Fruit fly (Drosophila melanogaster): ENCODE measurements around the gene CG34367.

Gene CG34367

dm6 chr2L:10303786-10304185, 49.9 kb downstream of the CG34367 start, which contains the start of gene nmd (continued):
- TF ChIP-seq CG13287 (GFP tag; IDR thresholded peaks at IDR 0.05; ENCODE audit: partially characterized antibody) (peak; percentile 53), hkb (optimal IDR thresholded peaks at IDR 0.05) (no peak), hkb (GFP tag; IDR thresholded peaks at IDR 0.05) (no peak), D19A (tag; optimal IDR thresholded peaks at IDR 0.05) (no peak), CG18476 (GFP tag; optimal IDR thresholded peaks at IDR 0.05) (no peak), CG15269 (tag; optimal IDR thresholded peaks at IDR 0.05) (peak; percentile 6), PHDP (tag; optimal IDR thresholded peaks at IDR 0.05) (no peak), crc (GFP tag; optimal IDR thresholded peaks at IDR 0.05) (no peak), tup (GFP tag; optimal IDR thresholded peaks at IDR 0.05) (no peak), Fer1 (GFP tag; optimal IDR thresholded peaks at IDR 0.05) (peak; percentile 50), ERR (GFP tag; optimal IDR thresholded peaks at IDR 0.05) (no peak), ab (GFP tag; optimal IDR thresholded peaks at IDR 0.05) (no peak), CG11696 (GFP tag; IDR thresholded peaks at IDR 0.05) (no peak), repo (GFP tag; optimal IDR thresholded peaks at IDR 0.05) (no peak), hb (GFP tag; IDR thresholded peaks at IDR 0.05; ENCODE audit: partially characterized antibody) (no peak), phol (tag; optimal IDR thresholded peaks at IDR 0.05) (peak; percentile 21), CG8478 (optimal IDR thresholded peaks at IDR 0.05) (no peak), CG12104 (GFP tag; optimal IDR thresholded peaks at IDR 0.05) (no peak), Gug (GFP tag; IDR thresholded peaks at IDR 0.05) (no peak), sr (GFP tag; IDR thresholded peaks at IDR 0.05) (no peak), Lpt (GFP tag; optimal IDR thresholded peaks at IDR 0.05) (no peak), Trl (optimal IDR thresholded peaks at IDR 0.05) (no peak), Trl (GFP tag; optimal IDR thresholded peaks at IDR 0.05) (no peak), dysf (GFP tag; IDR thresholded peaks at IDR 0.05) (no peak), NC2β (GFP tag; optimal IDR thresholded peaks at IDR 0.05) (peak; percentile 16), fd96Cb (tag; optimal IDR thresholded peaks at IDR 0.05) (no peak), CG13775 (GFP tag; optimal IDR thresholded peaks at IDR 0.05) (no peak), CG2199 (GFP tag; IDR thresholded peaks at IDR 0.05) (no peak), grau (tag; optimal IDR thresholded peaks at IDR 0.05) (peak; percentile 6), az2 (GFP tag; optimal IDR thresholded peaks at IDR 0.05) (no peak), Ets65A (GFP tag) (peak; percentile 60), ssp (GFP tag; IDR thresholded peaks at IDR 0.05) (no peak), CG9797 (GFP tag; optimal IDR thresholded peaks at IDR 0.05) (peak; percentile 71), CG6175 (GFP tag; IDR thresholded peaks at IDR 0.05) (no peak), nerfin-1 (tag; optimal IDR thresholded peaks at IDR 0.05) (no peak), CG15479 (GFP tag; optimal IDR thresholded peaks at IDR 0.05) (no peak), CG16863 (GFP tag; optimal IDR thresholded peaks at IDR 0.05) (no peak), Hr51 (GFP tag; optimal IDR thresholded peaks at IDR 0.05) (peak in 1 of 2 experiments; percentile 24), CG13894 (tag; optimal IDR thresholded peaks at IDR 0.05) (peak; percentile 26), Bteb2 (GFP tag; optimal IDR thresholded peaks at IDR 0.05) (no peak), CG18619 (GFP tag; optimal IDR thresholded peaks at IDR 0.05) (no peak), gcm (GFP tag; optimal IDR thresholded peaks at IDR 0.05) (no peak), CG12219 (GFP tag; optimal IDR thresholded peaks at IDR 0.05) (no peak), pfk (GFP tag; optimal IDR thresholded peaks at IDR 0.05) (peak; percentile 95), CG6272 (GFP tag; IDR thresholded peaks at IDR 0.05) (no peak), CG12299 (tag; optimal IDR thresholded peaks at IDR 0.05) (no peak), pb (GFP tag; optimal IDR thresholded peaks at IDR 0.05) (no peak), danr (GFP tag; IDR thresholded peaks at IDR 0.05) (no peak), kni (GFP tag; optimal IDR thresholded peaks at IDR 0.05) (no peak), eve (GFP tag; optimal IDR thresholded peaks at IDR 0.05) (no peak), otp (GFP tag; IDR thresholded peaks at IDR 0.05) (no peak), row (GFP tag; IDR thresholded peaks at IDR 0.05) (peak; percentile 81), p53 (GFP tag; optimal IDR thresholded peaks at IDR 0.05) (peak; percentile 36), CG15011 (GFP tag; optimal IDR thresholded peaks at IDR 0.05) (no peak)

Data from whole organism, embryonic.